Fruit fly (Drosophila melanogaster) whole organism, embryonic: ENCODE data around the gene CkIIbeta.

Experiments used
- Antp ChIP-seq: fragments of 200-800 bp; sonication (Bioruptor generic); optimal IDR thresholded peaks from 3 replicates; lab custom pipeline; 2016; ENCODE audit warnings: missing biosample characterization, missing genetic modification characterization
- B-H1 ChIP-seq: fragments of 200-800 bp; sonication (Bioruptor generic); IDR thresholded peaks from 3 replicates; pipeline ENCODE4 v1.3.6; 2022; ENCODE audit warnings: missing biosample characterization, missing genetic modification characterization
- BEAF-32 ChIP-seq: fragments of 200-800 bp; sonication (Bioruptor generic); optimal IDR thresholded peaks from 3 replicates; lab custom pipeline; 2017; ENCODE audit warnings: missing biosample characterization, missing genetic modification characterization, mild to moderate bottlenecking, moderate library complexity, missing genetic modification reagents
- CG10147 ChIP-seq: fragments of 200-800 bp; sonication (Bioruptor generic); optimal IDR thresholded peaks from 2 replicates; lab custom pipeline; 2019; ENCODE audit warnings: missing biosample characterization, mild to moderate bottlenecking, missing genetic modification characterization, moderate library complexity
- CG10267 ChIP-seq: fragments of 200-800 bp; sonication (Bioruptor generic); optimal IDR thresholded peaks from 2 replicates; lab custom pipeline; 2018; ENCODE audit warnings: missing biosample characterization, mild to moderate bottlenecking, missing genetic modification characterization, moderate library complexity
- CG10321 ChIP-seq: fragments of 200-800 bp; sonication (Bioruptor generic); IDR thresholded peaks from 2 replicates; pipeline ENCODE4 v1.3.6; 2022; ENCODE audit warnings: missing biosample characterization, missing genetic modification characterization
- CG10366 ChIP-seq: fragments of 200-800 bp; sonication (Bioruptor generic); IDR thresholded peaks from 2 replicates; pipeline ENCODE4 v1.3.6; 2022; ENCODE audit warnings: missing biosample characterization, missing genetic modification characterization
- CG11456 ChIP-seq: fragments of 200-800 bp; sonication (Bioruptor generic); IDR thresholded peaks from 3 replicates; pipeline ENCODE4 v1.3.6; 2022; ENCODE audit warnings: missing biosample characterization, missing genetic modification characterization
- CG13424 ChIP-seq: fragments of 200-800 bp; sonication (Bioruptor generic); optimal IDR thresholded peaks from 2 replicates; lab custom pipeline; 2019; ENCODE audit warnings: missing biosample characterization, mild to moderate bottlenecking, missing genetic modification characterization, moderate library complexity
- CG15073 ChIP-seq: fragments of 200-800 bp; sonication (Bioruptor generic); optimal IDR thresholded peaks from 2 replicates; lab custom pipeline; 2016; ENCODE audit warnings: missing biosample characterization, missing genetic modification characterization
- CG15479 ChIP-seq: fragments of 200-800 bp; sonication (Bioruptor generic); optimal IDR thresholded peaks from 3 replicates; lab custom pipeline; 2019; ENCODE audit warnings: missing biosample characterization, mild to moderate bottlenecking, missing genetic modification characterization, moderate library complexity
- CG1603 ChIP-seq: fragments of 200-800 bp; sonication (Bioruptor generic); optimal IDR thresholded peaks from 2 replicates; lab custom pipeline; 2019; ENCODE audit warnings: missing biosample characterization, mild to moderate bottlenecking, missing genetic modification characterization, moderate library complexity
- CG17385 ChIP-seq: fragments of 200-800 bp; sonication (Bioruptor generic); optimal IDR thresholded peaks from 3 replicates; lab custom pipeline; 2018; ENCODE audit warnings: missing biosample characterization, mild to moderate bottlenecking, missing genetic modification characterization
- CG31224 ChIP-seq: fragments of 200-800 bp; sonication (Bioruptor generic); IDR thresholded peaks from 2 replicates; pipeline ENCODE4 v1.3.6; 2022; ENCODE audit warnings: missing biosample characterization, missing genetic modification characterization
- CG33557 ChIP-seq: fragments of 200-800 bp; sonication (Bioruptor generic); optimal IDR thresholded peaks from 2 replicates; lab custom pipeline; 2019; ENCODE audit warnings: missing biosample characterization, mild to moderate bottlenecking, missing genetic modification characterization, moderate library complexity
- CG4282 ChIP-seq: fragments of 200-800 bp; sonication (Bioruptor generic); optimal IDR thresholded peaks from 2 replicates; lab custom pipeline; 2016; ENCODE audit warnings: missing biosample characterization, missing genetic modification characterization
- CG6683 ChIP-seq: fragments of 200-800 bp; sonication (Bioruptor generic); optimal IDR thresholded peaks from 2 replicates; lab custom pipeline; 2017; ENCODE audit warnings: missing biosample characterization, mild to moderate bottlenecking, missing genetic modification characterization, missing genetic modification reagents
- CG6689 ChIP-seq: fragments of 200-800 bp; sonication (Bioruptor generic); IDR thresholded peaks from 2 replicates; pipeline ENCODE4 v1.3.6; 2022; ENCODE audit warnings: missing biosample characterization, missing genetic modification characterization
- CG7745 ChIP-seq: fragments of 200-800 bp; sonication (Bioruptor generic); optimal IDR thresholded peaks from 2 replicates; lab custom pipeline; 2018; ENCODE audit warnings: missing biosample characterization, mild to moderate bottlenecking, missing genetic modification characterization, moderate library complexity
- CG7987 ChIP-seq: fragments of 200-800 bp; sonication (Bioruptor generic); optimal IDR thresholded peaks from 2 replicates; lab custom pipeline; 2018; ENCODE audit warnings: missing biosample characterization, mild to moderate bottlenecking, missing genetic modification characterization, moderate library complexity
- CTCF ChIP-seq: fragments of 200-800 bp; sonication (Bioruptor generic); optimal IDR thresholded peaks from 2 replicates; lab custom pipeline; 2017; ENCODE audit warnings: missing biosample characterization, mild to moderate bottlenecking, missing genetic modification characterization, moderate library complexity
- CoRest ChIP-seq: fragments of 200-800 bp; sonication (Bioruptor generic); optimal IDR thresholded peaks from 3 replicates; lab custom pipeline; 2018; ENCODE audit warnings: missing biosample characterization, mild to moderate bottlenecking, missing genetic modification characterization, moderate library complexity
- Dad ChIP-seq: fragments of 200-800 bp; sonication (Bioruptor generic); optimal IDR thresholded peaks from 3 replicates; lab custom pipeline; 2016; ENCODE audit warnings: missing biosample characterization, missing genetic modification characterization
- HLHmδ ChIP-seq: fragments of 200-800 bp; sonication (Bioruptor generic); optimal IDR thresholded peaks from 2 replicates; lab custom pipeline; 2018; ENCODE audit warnings: missing biosample characterization, mild to moderate bottlenecking, missing genetic modification characterization, moderate library complexity
- HmgZ ChIP-seq: fragments of 200-800 bp; sonication (Bioruptor generic); optimal IDR thresholded peaks from 2 replicates; lab custom pipeline; 2018; ENCODE audit warnings: missing biosample characterization, mild to moderate bottlenecking, missing genetic modification characterization
- Hr3 ChIP-seq: fragments of 200-800 bp; sonication (Bioruptor generic); optimal IDR thresholded peaks from 3 replicates; lab custom pipeline; 2016; ENCODE audit warnings: missing biosample characterization, missing genetic modification characterization
- Hr39 ChIP-seq: fragments of >200 bp; optimal IDR thresholded peaks from 2 replicates; lab custom pipeline; 2017
- Hr51 ChIP-seq, 2 experiments: fragments of 200-800 bp; sonication (Bioruptor generic); optimal IDR thresholded peaks; 2 replicates in 1 of 2; 3 replicates in 1 of 2; lab custom pipeline; 2016 to 2018; ENCODE audit warnings: missing biosample characterization in 2 of 2, missing genetic modification characterization in 2 of 2, mild to moderate bottlenecking in 1 of 2, moderate library complexity in 1 of 2
- NFAT ChIP-seq: fragments of 200-800 bp; sonication (Bioruptor generic); IDR thresholded peaks from 2 replicates; pipeline ENCODE4 v1.3.6; 2022; ENCODE audit warnings: missing biosample characterization, missing genetic modification characterization
- al ChIP-seq: fragments of 200-800 bp; sonication (Bioruptor generic); IDR thresholded peaks from 2 replicates; pipeline ENCODE4 v1.3.6; 2022; ENCODE audit warnings: missing biosample characterization, missing genetic modification characterization
- aop ChIP-seq: fragments of 200-800 bp; sonication (Bioruptor generic); IDR thresholded peaks from 2 replicates; pipeline ENCODE4 v1.3.6; 2022; ENCODE audit warnings: missing biosample characterization, missing genetic modification characterization
- bab2 ChIP-seq: fragments of 200-800 bp; sonication (Bioruptor generic); optimal IDR thresholded peaks from 2 replicates; lab custom pipeline; 2016; ENCODE audit warnings: missing biosample characterization, missing genetic modification characterization
- bbx ChIP-seq: fragments of 200-800 bp; sonication (Bioruptor generic); IDR thresholded peaks from 2 replicates; pipeline ENCODE4 v1.3.6; 2022; ENCODE audit warnings: missing biosample characterization, missing genetic modification characterization; ENCODE audit not compliant: partially characterized antibody
- bcd ChIP-seq: fragments of 200-800 bp; sonication (Bioruptor generic); optimal IDR thresholded peaks from 2 replicates; lab custom pipeline; 2017; ENCODE audit warnings: missing biosample characterization, mild to moderate bottlenecking, missing genetic modification characterization
- bigmax ChIP-seq: fragments of 200-800 bp; sonication (Bioruptor generic); optimal IDR thresholded peaks from 2 replicates; lab custom pipeline; 2018; ENCODE audit warnings: missing biosample characterization, mild to moderate bottlenecking, missing genetic modification characterization
- cas ChIP-seq: fragments of 200-800 bp; sonication (Bioruptor generic); IDR thresholded peaks from 2 replicates; pipeline ENCODE4 v1.3.6; 2022; ENCODE audit warnings: missing biosample characterization, missing genetic modification characterization
- chif ChIP-seq, 2 experiments: fragments of 200-800 bp; sonication (Bioruptor generic); optimal IDR thresholded peaks; 3 replicates each; lab custom pipeline; 2016; ENCODE audit warnings: missing biosample characterization in 2 of 2, missing genetic modification characterization in 2 of 2
- chinmo ChIP-seq: fragments of 200-800 bp; sonication (Bioruptor generic); IDR thresholded peaks from 4 replicates; pipeline ENCODE4 v1.3.6; 2022; ENCODE audit warnings: missing biosample characterization, missing genetic modification characterization; ENCODE audit not compliant: partially characterized antibody
- chm ChIP-seq: fragments of 200-800 bp; sonication (Bioruptor generic); IDR thresholded peaks from 2 replicates; pipeline ENCODE4 v1.3.6; 2022; ENCODE audit warnings: missing biosample characterization, missing genetic modification characterization
- crc ChIP-seq: fragments of 200-800 bp; sonication (Bioruptor generic); optimal IDR thresholded peaks from 2 replicates; lab custom pipeline; 2016; ENCODE audit warnings: missing biosample characterization, missing genetic modification characterization
- dpn ChIP-seq, 2 experiments: fragments of 200-800 bp; sonication (Bioruptor generic); optimal IDR thresholded peaks; 3 replicates each; lab custom pipeline; 2016; ENCODE audit warnings: missing biosample characterization in 2 of 2, missing genetic modification characterization in 2 of 2
- fru ChIP-seq: fragments of >200 bp; optimal IDR thresholded peaks from 2 replicates; lab custom pipeline; 2017
- inv ChIP-seq: fragments of 200-800 bp; sonication (Bioruptor generic); IDR thresholded peaks from 2 replicates; pipeline ENCODE4 v1.3.6; 2022; ENCODE audit warnings: missing biosample characterization, missing genetic modification characterization; ENCODE audit not compliant: partially characterized antibody
- pho ChIP-seq: fragments of 200-800 bp; sonication (Bioruptor generic); optimal IDR thresholded peaks from 2 replicates; lab custom pipeline; 2016; ENCODE audit warnings: missing biosample characterization, missing genetic modification characterization
- rib ChIP-seq: fragments of 200-800 bp; sonication (Bioruptor generic); IDR thresholded peaks from 2 replicates; pipeline ENCODE4 v1.3.6; 2022; ENCODE audit warnings: missing biosample characterization, missing genetic modification characterization
- row ChIP-seq: fragments of 200-800 bp; sonication (Bioruptor generic); IDR thresholded peaks from 3 replicates; pipeline ENCODE4 v1.3.6; 2022; ENCODE audit warnings: missing biosample characterization, missing genetic modification characterization
- run ChIP-seq: fragments of 200-800 bp; sonication (Bioruptor generic); optimal IDR thresholded peaks from 3 replicates; lab custom pipeline; 2018; ENCODE audit warnings: missing biosample characterization, mild to moderate bottlenecking, missing genetic modification characterization
- tgo ChIP-seq: fragments of 200-800 bp; sonication (Bioruptor generic); IDR thresholded peaks from 3 replicates; pipeline ENCODE4 v1.3.6; 2022; ENCODE audit warnings: missing biosample characterization, missing genetic modification characterization
- zfh2 ChIP-seq: fragments of 200-800 bp; sonication (Bioruptor generic); optimal IDR thresholded peaks from 2 replicates; lab custom pipeline; 2016; ENCODE audit warnings: missing biosample characterization, missing genetic modification characterization

CkIIbeta gene

dm6 chrX:11823003-11823402 is 30.7 kb downstream of the CkIIbeta start (continued):
- no peak for TF ChIP-seq Hr39
- TF ChIP-seq B-H1 (GFP tag; lab: Robert Waterston, UW): no peak; the same call in 2 of the 3 replicates
- TF ChIP-seq inv (GFP tag; lab: Robert Waterston, UW): no peak
- TF ChIP-seq CG33557 (GFP tag; lab: Kevin White, UChicago): peak; percentile 33
- 0 out of 2 replicates have a peak, but pooled peaks have one; percentile 21 for TF ChIP-seq CG6689 (GFP tag; lab: Robert Waterston, UW)
- no peak for TF ChIP-seq al (GFP tag; lab: Robert Waterston, UW)
- no peak for TF ChIP-seq CG1603 (tag; lab: Kevin White, UChicago)
- no peak for TF ChIP-seq CG7987 (GFP tag; lab: Kevin White, UChicago)
- TF ChIP-seq Hr3 (GFP tag; lab: Kevin White, UChicago): no peak
- no peak for TF ChIP-seq rib (GFP tag; lab: Robert Waterston, UW)
- TF ChIP-seq Antp (GFP tag; lab: Kevin White, UChicago): no peak
- no peak for TF ChIP-seq bigmax (GFP tag; lab: Kevin White, UChicago)
- no peak for TF ChIP-seq BEAF-32 (GFP tag; lab: Kevin White, UChicago)
- TF ChIP-seq CG7745 (tag; lab: Kevin White, UChicago): no peak
- no peak for TF ChIP-seq bbx (GFP tag; lab: Robert Waterston, UW)
- TF ChIP-seq crc (GFP tag; lab: Kevin White, UChicago): no peak
- TF ChIP-seq chm: 0 out of 2 replicates have a peak, but pooled peaks have one; percentile 15
- TF ChIP-seq NFAT (GFP tag; lab: Robert Waterston, UW): no peak
- TF ChIP-seq run (tag; lab: Kevin White, UChicago): no peak
- TF ChIP-seq HLHmδ: peak; percentile 68
- no peak for TF ChIP-seq aop (GFP tag; lab: Robert Waterston, UW)
- peak; percentile 31; the same call in 1 of the 3 replicates for TF ChIP-seq row (GFP tag; lab: Robert Waterston, UW)
- TF ChIP-seq chif (GFP tag; optimal IDR thresholded peaks at IDR 0.05; lab: Kevin White, UChicago): no peak
- TF ChIP-seq bcd (GFP tag; lab: Kevin White, UChicago): no peak
- TF ChIP-seq CG11456 (GFP tag; lab: Robert Waterston, UW): no peak
- no peak for TF ChIP-seq dpn (GFP tag; optimal IDR thresholded peaks at IDR 0.05; lab: Kevin White, UChicago)
- TF ChIP-seq zfh2: no peak
- no peak for TF ChIP-seq CG10366 (GFP tag; lab: Robert Waterston, UW)
- no peak for TF ChIP-seq CG10147 (GFP tag; lab: Kevin White, UChicago)
- no peak for TF ChIP-seq CoRest (tag; lab: Kevin White, UChicago)
- no peak for TF ChIP-seq Dad (GFP tag; lab: Kevin White, UChicago)
- TF ChIP-seq CG10321 (GFP tag; lab: Robert Waterston, UW): no peak
- TF ChIP-seq cas (GFP tag; lab: Robert Waterston, UW): no peak
- TF ChIP-seq CG4282: no peak
- no peak for TF ChIP-seq tgo (GFP tag; lab: Robert Waterston, UW)
- no peak for TF ChIP-seq CG6683 (GFP tag; lab: Kevin White, UChicago)
- TF ChIP-seq CG15073 (GFP tag; lab: Kevin White, UChicago): no peak
- TF ChIP-seq Hr51 (GFP tag; optimal IDR thresholded peaks at IDR 0.05; lab: Kevin White, UChicago): no peak
- no peak for TF ChIP-seq bab2
- TF ChIP-seq chinmo (GFP tag; lab: Robert Waterston, UW): 0 out of 4 replicates have a peak, but pooled peaks have one; percentile 59
- no peak for TF ChIP-seq fru (lab: Kevin White, UChicago)
- TF ChIP-seq HmgZ (tag; lab: Kevin White, UChicago): peak; percentile 21
- TF ChIP-seq CG15479: peak; percentile 33
- peak; percentile 29 for TF ChIP-seq CG13424 (tag; lab: Kevin White, UChicago)
- TF ChIP-seq CG31224 (GFP tag; lab: Robert Waterston, UW): no peak
- TF ChIP-seq CTCF: no peak
- peak; percentile 22 for TF ChIP-seq CG17385 (GFP tag; lab: Kevin White, UChicago)
- no peak for TF ChIP-seq CG10267 (tag; lab: Kevin White, UChicago)
- no peak for TF ChIP-seq pho (GFP tag; lab: Kevin White, UChicago)
